Worm (Caenorhabditis elegans) whole organism, late embryonic: ENCODE data around the gene atg-9.

Experiments
- ceh-6 ChIP-seq: fragments of 200-800 bp; sonication (Bioruptor generic); optimal IDR thresholded peaks from 2 replicates; lab custom pipeline; 2018; ENCODE audit warnings: mild to moderate bottlenecking, missing genetic modification characterization, missing compliant biosample characterization
- che-1 ChIP-seq: sonication (generic microtip); optimal IDR thresholded peaks from 2 replicates; lab custom pipeline; 2016; ENCODE audit warnings: mild to moderate bottlenecking, missing genetic modification characterization, missing compliant biosample characterization
- dmd-4 ChIP-seq: sonication (generic microtip); optimal IDR thresholded peaks from 2 replicates; lab custom pipeline; 2016; ENCODE audit warnings: borderline replicate concordance, missing genetic modification characterization, missing compliant biosample characterization
- fkh-10 ChIP-seq: fragments of 150-350 bp; optimal IDR thresholded peaks from 2 replicates; lab custom pipeline; 2014; ENCODE audit warnings: missing biosample characterization, missing genetic modification reagents, missing genetic modification characterization
- npax-4 ChIP-seq: sonication (generic microtip); optimal IDR thresholded peaks from 2 replicates; lab custom pipeline; 2016; ENCODE audit warnings: missing genetic modification characterization, missing compliant biosample characterization
- pag-3 ChIP-seq: sonication (generic microtip); optimal IDR thresholded peaks from 2 replicates; lab custom pipeline; 2016; ENCODE audit warnings: missing compliant biosample characterization, missing genetic modification characterization, borderline replicate concordance
- pha-4 ChIP-seq: fragments of 150-350 bp; optimal IDR thresholded peaks from 2 replicates; lab custom pipeline; 2018; ENCODE audit warnings: missing biosample characterization, missing genetic modification reagents, missing genetic modification characterization
- rnt-1 ChIP-seq: sonication (generic microtip); optimal IDR thresholded peaks from 2 replicates; lab custom pipeline; 2016; ENCODE audit warnings: missing genetic modification characterization, missing compliant biosample characterization
- sox-4 ChIP-seq: sonication (generic microtip); optimal IDR thresholded peaks from 2 replicates; lab custom pipeline; 2017; ENCODE audit warnings: mild to moderate bottlenecking, missing genetic modification characterization, inconsistent platforms, missing compliant biosample characterization
- tbx-7 ChIP-seq: sonication (generic microtip); optimal IDR thresholded peaks from 2 replicates; lab custom pipeline; 2016; ENCODE audit warnings: missing genotype, missing genetic modification characterization, missing compliant biosample characterization
- unc-86 ChIP-seq: sonication (generic microtip); optimal IDR thresholded peaks from 2 replicates; lab custom pipeline; 2016; ENCODE audit warnings: missing genetic modification characterization, missing compliant biosample characterization

- TF ChIP-seq pag-3 (tag; lab: Kevin White, UChicago), result no peak
- no peak for TF ChIP-seq che-1 (tag; lab: Kevin White, UChicago)
- TF ChIP-seq fkh-10, result no peak
- no peak for TF ChIP-seq sox-4 (tag; lab: Kevin White, UChicago)
- TF ChIP-seq unc-86 (tag; lab: Kevin White, UChicago), result no peak
- TF ChIP-seq dmd-4 (tag; lab: Kevin White, UChicago), result no peak
- TF ChIP-seq ceh-6 (GFP tag; lab: Kevin White, UChicago), result no peak
- TF ChIP-seq tbx-7 (tag; lab: Kevin White, UChicago), result no peak
- no peak for TF ChIP-seq pha-4
- TF ChIP-seq rnt-1 (tag; lab: Kevin White, UChicago), result no peak
- TF ChIP-seq npax-4, result no peak
Measured at ce11 chrV:360068-360467, 10.9 kb downstream of the atg-9 start.
